Worm (Caenorhabditis elegans) whole organism, L4 larva: ENCODE results near the gene F44D12.10.
A peak's percentile ranks its signal among the peaks of the same experiment; 100 is the strongest.

Source experiments
- ceh-20 ChIP-seq: fragments of 200-800 bp; sonication (Bioruptor generic); IDR thresholded peaks from 2 replicates; pipeline ENCODE4 v1.3.6; 2022; ENCODE audit warnings: missing genetic modification reagents, missing genetic modification characterization, missing compliant biosample characterization
- daf-19 ChIP-seq: fragments of 200-800 bp; sonication (Bioruptor generic); conservative IDR thresholded peaks from 2 replicates; pipeline ENCODE4 v1.3.6; 2022; ENCODE audit warnings: missing genetic modification characterization, missing compliant biosample characterization
- daf-8 ChIP-seq: fragments of 200-800 bp; sonication (Bioruptor generic); IDR thresholded peaks from 2 replicates; pipeline ENCODE4 v1.3.6; 2022; ENCODE audit warnings: missing genetic modification characterization, missing compliant biosample characterization
- jun-1 ChIP-seq: fragments of 150-350 bp; optimal IDR thresholded peaks from 2 replicates; lab custom pipeline; 2014; ENCODE audit warnings: missing biosample characterization, missing genetic modification reagents, missing genetic modification characterization
- lin-38 ChIP-seq: fragments of 200-800 bp; sonication (Bioruptor generic); IDR thresholded peaks from 2 replicates; pipeline ENCODE4 v1.3.6; 2022; ENCODE audit warnings: missing genetic modification reagents, missing genetic modification characterization, missing compliant biosample characterization
- nhr-237 ChIP-seq: sonication (generic microtip); optimal IDR thresholded peaks from 2 replicates; lab custom pipeline; 2017; ENCODE audit warnings: missing biosample characterization, missing genetic modification characterization
- snpc-4 ChIP-seq: fragments of 150-350 bp; optimal IDR thresholded peaks from 2 replicates; lab custom pipeline; 2014; ENCODE audit warnings: missing biosample characterization, missing genetic modification characterization

DNA sequence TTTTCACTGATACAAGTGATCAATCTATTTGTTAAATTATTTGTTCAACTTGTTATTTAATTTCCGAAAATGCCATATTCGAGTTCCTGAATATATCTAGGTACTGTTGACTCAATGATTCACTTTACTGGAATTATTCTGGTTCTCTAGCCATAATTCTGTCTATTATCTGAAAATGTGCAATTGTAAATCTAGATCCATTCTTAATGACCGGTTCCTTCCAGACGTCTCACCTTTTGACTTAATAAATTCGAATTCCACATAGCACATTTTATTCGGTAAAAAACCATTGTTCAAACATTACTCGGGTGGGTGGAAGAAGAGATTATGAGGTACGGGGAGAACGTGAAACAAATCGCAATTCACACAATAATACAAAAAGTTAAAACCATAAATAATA lies 47.5 kb downstream of the F44D12.10 start:
- TF ChIP-seq jun-1 (tag; lab: Kevin White, UChicago) (no peak), daf-8 (GFP tag; lab: Robert Waterston, UW) (no peak), snpc-4 (tag; lab: Kevin White, UChicago) (no peak), ceh-20 (GFP tag; lab: Robert Waterston, UW) (no peak), nhr-237 (tag; lab: Kevin White, UChicago) (no peak), lin-38 (GFP tag; lab: Robert Waterston, UW) (peak; percentile 36; the same call in 1 of the 2 replicates), daf-19 (GFP tag; lab: Robert Waterston, UW) (no peak)
